Fruit fly (Drosophila melanogaster): ENCODE measurements around the gene Sems.
A peak's percentile ranks its signal among the peaks of the same experiment; 100 is the strongest.

- TF ChIP-seq CG14655 (GFP tag; optimal IDR thresholded peaks at IDR 0.05) (peak; percentile 55), Pif1B (GFP tag; optimal IDR thresholded peaks at IDR 0.05) (peak; percentile 18)
Measured at dm6 chr3L:20981724-20982123, 25.2 kb upstream of the Sems start.
